Worm (Caenorhabditis elegans): ENCODE measurements around the gene F57G9.7.
"Not testable (repeated sequence)": the region's sequence is repeated elsewhere in the genome, so short reads cannot be mapped to it uniquely, and the experiment has no call there.

The F57G9.7 gene

DNA sequence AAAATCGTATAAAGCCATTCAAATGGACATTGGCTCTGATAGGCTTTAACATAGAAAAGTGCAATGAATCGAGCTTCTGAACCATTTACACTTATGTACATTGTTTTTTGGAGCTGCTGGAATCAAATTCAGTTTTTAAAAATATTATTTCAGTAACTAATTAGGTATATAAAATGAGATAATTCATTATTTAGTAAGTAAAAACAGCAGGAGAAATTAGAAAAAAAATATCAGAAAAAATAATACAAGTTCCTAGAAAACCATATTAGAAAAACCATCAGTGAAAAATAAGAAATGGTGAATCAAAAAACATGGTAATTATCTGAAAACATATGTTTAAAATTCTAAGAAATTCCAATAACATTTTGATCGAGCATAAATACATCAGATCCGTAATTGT, at the start of gene F57G9.7:
F57G9.7 (minus strand) TSS at position 101 of the 400 bp plus-strand sequence.
- no peak for TF ChIP-seq unc-62 (GFP tag; optimal IDR thresholded peaks at IDR 0.05)

DNA sequence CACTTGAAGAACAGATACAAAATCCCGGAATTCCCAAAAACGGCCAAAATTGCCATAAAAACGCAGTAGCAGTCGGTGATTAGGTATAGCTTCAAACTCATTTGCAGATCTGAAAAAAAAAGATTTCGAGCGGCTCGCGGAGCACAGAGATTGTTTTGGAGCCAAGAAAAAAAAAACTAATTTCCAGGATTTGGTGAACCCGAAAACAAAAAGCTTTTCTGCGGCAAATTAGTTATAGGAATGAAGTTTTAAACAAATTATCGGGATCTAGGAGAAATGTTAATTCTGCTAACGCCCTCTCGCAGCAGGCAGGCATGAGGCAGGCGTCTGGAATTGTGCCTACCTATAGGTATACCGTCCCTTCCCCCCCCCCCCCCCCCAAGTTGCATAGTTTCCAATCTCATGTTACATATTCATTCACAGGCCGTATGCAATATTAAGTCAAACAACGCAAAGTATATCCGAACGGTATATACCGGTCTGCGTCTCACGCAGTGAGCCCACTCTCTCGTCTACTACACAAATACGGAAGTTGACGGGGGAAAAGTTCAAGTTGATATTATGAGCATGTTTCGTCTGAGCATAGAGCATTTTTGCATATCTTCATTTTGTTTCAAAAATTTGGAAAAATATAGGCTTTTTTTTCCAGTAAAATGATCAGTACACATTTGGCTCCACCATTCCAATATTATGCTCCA, 47.3 kb upstream of the F57G9.7 start, which contains the start of the genes W05H5.1 and pitr-6:
W05H5.1 (minus strand) TSS at position 101 of the 698 bp plus-strand sequence.
pitr-6 (plus strand) TSS at position 648 of the 698 bp plus-strand sequence.
- TF ChIP-seq unc-62 (GFP tag; optimal IDR thresholded peaks at IDR 0.05) = no peak

DNA sequence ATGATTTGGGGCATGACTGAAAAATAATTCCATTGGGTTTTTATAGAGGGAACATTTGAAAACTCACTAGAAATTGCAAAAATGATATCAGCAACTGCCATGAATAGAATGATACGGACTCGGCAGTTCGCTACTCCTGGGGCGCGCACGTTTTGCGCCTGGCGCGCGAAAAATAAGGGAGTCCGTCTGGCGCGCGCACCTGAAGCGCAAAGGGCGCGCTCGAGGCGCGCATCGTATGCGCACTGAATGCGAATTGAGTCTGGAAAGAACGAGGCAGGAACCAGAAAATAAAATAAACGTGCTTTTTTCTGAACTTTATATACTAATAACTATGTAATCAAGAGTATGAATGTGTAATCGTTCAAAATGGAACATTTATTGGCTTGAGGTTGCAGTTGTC, 43.6 kb upstream of the F57G9.7 start, which contains the start of gene Y57A10C.10:
Y57A10C.10 (minus strand) TSS at position 101 of the 400 bp plus-strand sequence.
- not testable (repeated sequence) for TF ChIP-seq unc-62 (GFP tag; optimal IDR thresholded peaks at IDR 0.05)

DNA sequence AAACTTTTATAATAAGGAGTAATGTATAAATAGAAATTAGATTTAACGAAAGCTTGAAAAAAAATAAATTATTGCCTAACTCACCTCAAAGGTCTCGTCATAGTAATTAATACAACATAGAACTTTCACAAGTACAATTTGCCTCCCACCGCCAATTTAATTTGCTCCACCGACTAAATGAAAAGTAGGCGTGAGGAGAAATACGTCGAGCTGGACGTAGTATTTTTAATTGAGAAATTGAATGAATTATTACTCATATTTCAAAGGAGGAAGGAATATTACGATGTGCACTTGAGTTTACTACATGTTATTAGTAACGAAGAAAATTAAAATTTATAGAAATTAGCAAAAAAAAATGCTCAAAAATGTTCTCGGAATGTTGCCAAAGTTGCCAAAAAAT, 40.9 kb upstream of the F57G9.7 start, which contains the start of gene Y57A10C.9:
Y57A10C.9 (minus strand) TSS at position 101 of the 400 bp plus-strand sequence.
- TF ChIP-seq unc-62 (GFP tag; optimal IDR thresholded peaks at IDR 0.05) = no peak

DNA sequence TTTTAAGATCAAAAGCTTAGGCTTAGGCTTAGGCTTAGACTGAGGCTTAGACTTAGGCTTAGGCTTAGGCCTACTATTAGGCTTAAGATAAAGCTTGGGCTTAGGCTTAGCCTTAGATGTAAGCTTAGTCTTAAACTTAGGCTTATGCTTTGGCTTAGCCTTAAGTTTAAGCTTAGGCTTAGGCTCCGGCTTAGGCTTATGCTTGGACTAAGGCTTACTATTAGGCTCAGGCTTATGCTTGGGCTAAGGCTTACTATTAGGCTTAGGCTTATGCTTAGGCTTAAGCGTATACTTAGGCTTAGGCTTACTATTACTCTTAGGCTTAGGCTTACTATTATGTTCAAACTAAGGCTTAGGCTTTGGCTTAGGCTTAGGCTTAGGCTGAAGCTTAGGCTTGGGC, 39.2 kb upstream of the F57G9.7 start:
- no peak for TF ChIP-seq unc-62 (GFP tag; optimal IDR thresholded peaks at IDR 0.05)

DNA sequence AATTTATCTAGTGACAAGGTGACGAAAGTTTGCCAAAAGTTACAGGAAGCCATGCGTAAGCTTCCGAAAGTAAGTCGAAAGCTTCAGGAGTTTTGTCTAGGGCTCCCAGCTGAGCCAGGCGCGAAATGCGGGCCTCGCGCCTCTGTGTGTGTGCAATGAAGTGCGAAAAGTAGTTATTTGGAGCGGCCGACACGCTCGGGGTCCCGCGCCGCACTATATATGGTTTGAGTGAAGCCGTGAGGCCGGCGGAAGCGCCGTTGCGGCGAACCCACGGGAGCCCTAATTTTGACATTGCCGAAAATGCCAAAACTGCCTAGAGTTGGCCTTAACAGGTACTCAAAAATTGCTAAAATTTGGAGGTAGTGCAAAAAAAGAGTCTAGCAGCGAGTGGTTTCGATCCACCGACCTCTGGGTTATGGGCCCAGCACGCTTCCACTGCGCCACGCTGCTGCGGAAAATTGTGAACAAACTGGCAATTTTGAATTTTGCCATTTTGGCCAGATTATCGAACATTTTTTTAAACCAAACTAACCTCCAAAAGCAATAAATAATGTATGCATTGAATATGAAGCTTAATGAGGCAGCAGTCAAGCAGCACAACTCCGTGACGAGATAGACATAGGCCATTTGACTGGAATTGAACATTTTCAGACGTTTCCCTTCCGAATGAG, 37.8 kb upstream of the F57G9.7 start:
- TF ChIP-seq unc-62 (GFP tag; optimal IDR thresholded peaks at IDR 0.05) = no peak

DNA sequence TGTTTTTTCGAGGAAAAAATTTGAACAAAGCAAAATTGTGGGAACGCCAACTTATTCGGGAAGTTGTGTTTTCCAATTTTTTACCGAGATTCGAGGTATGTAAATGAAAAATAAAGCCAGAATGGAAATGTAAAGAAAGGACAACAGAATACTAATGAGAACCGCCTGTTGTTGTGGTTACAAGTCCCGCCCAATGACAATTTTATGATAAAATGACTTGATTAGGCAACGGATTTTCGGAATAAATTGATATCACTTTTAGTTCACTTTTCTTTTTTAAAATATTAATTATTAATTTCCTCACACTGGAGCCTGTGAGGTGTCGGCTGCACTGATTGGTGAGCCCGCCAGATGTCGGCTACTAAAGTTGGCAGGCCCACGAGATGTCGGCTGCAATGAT, 34.8 kb upstream of the F57G9.7 start, which contains the start of gene dct-12:
dct-12 (minus strand) TSS at position 101 of the 400 bp plus-strand sequence.
- TF ChIP-seq unc-62 (GFP tag; optimal IDR thresholded peaks at IDR 0.05) = no peak

DNA sequence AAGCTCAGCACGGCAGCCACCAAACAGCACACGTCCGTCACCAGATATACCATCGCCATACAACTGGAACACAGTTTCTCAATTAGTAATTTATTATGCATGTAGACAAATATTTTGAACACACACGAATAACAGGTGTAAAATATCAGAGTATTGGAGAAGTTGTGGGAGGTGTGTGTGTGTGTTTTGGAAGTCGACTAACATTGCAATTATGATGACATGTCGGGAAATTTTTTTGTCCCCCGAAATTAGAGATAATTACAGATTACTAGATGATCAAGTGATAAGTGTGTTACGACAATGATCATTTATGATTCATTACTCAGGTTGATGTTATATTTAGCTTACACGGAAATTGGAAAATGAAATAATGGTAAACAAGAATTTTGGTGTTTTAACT, 32.2 kb upstream of the F57G9.7 start, which contains the start of gene Y57A10C.8:
Y57A10C.8 (minus strand) TSS at position 101 of the 400 bp plus-strand sequence.
- no peak for TF ChIP-seq unc-62 (GFP tag; optimal IDR thresholded peaks at IDR 0.05)

DNA sequence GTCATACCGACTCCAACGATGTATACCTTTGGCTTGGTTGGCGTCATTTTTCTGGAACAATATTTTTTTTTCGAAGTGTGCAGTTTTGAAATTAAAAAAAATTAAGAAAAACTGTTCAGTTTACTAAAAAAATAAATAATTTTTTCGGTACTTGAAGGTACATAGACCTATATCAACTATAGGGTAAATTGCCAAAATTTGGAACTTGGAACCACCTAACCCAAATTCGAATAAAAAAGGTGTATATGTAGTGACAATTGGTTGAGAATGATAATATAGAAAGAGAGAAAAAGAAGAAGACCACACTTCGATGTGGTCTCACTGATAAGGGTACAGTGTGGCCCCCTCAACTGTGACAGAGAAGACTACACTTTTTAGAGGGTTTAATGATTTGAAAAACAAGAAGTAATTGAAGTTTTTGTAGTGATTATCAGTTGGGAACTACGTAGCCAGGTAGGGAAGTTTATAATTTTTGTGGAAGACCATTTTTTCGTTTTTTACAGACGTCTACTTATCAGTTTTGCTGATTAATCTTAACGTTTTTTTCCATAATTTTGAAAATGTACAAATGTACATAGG, 28.2 kb upstream of the F57G9.7 start, which contains the start of gene daf-22:
daf-22 (minus strand) TSS at position 51 of the 579 bp plus-strand sequence.
- no peak for TF ChIP-seq unc-62 (GFP tag; optimal IDR thresholded peaks at IDR 0.05)

DNA sequence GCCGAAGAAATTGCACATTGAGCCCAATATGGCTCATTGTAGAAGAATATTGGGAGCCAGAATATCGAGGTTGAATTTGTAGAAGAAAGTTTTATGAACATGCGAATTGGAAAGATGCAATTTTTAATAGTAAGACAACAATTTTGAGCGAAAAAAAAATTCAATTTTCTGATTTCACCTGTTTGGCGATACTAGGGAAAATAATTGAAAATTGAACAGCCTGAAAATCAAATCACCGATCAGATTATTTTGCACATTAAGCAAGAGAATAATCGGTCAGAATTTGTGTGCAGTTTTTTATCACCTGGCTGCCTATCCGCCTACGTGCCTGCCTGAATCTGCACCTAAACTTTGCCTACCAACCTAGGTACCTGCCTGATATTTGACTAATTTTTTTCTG, 22.9 kb upstream of the F57G9.7 start, which contains the start of gene sre-26:
sre-26 (minus strand) TSS at position 101 of the 400 bp plus-strand sequence.
- TF ChIP-seq unc-62 (GFP tag; optimal IDR thresholded peaks at IDR 0.05) = no peak

DNA sequence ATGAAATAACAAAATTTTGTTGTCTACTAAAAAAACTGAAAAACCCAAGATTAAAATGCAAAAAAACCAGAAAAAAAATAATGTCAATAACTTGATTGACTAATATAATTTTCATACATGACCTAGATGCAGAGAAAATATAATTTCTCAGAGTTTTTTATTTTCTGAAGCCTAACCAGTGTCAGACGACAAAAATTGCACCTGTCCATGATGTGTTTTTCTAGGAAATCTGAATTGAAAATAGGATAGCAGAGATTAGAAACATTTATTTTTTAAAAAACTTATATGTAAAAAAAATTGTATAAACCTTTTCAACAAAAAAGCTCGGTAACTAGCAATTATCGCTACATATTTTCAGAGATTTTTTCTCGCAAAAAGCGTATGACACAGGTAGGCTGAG, 20.4 kb upstream of the F57G9.7 start:
- no peak for TF ChIP-seq unc-62 (GFP tag; optimal IDR thresholded peaks at IDR 0.05)

DNA sequence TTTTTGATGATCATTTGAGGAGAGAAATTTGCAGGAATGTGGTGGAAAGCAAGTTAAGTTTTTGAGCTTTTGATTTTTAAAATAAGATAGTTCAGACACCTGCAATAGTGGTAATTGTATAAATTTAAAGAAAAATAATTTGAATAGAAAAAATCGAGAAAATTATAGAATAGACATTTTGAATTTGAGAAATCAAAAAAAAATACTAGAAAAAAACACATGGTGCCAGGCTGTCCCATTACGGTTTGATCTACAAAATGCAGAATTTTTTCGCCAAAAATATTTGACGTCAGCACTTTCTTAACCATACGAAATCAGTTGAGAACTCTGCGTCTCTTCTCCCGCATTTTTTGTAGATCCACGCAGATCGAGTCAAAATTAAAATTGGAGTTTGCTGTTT, 20.0 kb upstream of the F57G9.7 start, which contains the start of gene sre-27:
sre-27 (minus strand) TSS at position 101 of the 400 bp plus-strand sequence.
- no peak for TF ChIP-seq unc-62 (GFP tag; optimal IDR thresholded peaks at IDR 0.05)

DNA sequence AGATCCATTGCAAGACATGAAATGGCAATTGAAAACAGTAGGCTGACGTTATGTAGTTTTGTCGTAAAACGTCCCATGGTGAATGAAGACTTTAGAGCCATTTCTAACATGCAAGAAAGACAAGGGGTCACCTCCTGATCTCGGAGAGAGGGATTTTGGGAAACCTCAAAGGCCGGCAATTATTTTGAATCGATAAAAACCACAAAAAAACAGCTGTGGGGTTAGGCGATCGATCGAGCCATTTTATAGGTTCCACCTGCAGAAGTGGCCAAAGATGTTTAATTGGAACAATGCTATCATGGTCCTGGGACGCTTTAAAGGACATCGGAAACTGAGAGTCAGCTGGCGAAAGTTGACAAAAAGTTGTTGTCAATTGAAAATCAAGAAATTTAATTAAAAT, 17.2 kb upstream of the F57G9.7 start, which contains the start of gene Y57A10C.11:
Y57A10C.11 (minus strand) TSS at position 101 of the 400 bp plus-strand sequence.
- TF ChIP-seq unc-62 (GFP tag; optimal IDR thresholded peaks at IDR 0.05) = no peak

DNA sequence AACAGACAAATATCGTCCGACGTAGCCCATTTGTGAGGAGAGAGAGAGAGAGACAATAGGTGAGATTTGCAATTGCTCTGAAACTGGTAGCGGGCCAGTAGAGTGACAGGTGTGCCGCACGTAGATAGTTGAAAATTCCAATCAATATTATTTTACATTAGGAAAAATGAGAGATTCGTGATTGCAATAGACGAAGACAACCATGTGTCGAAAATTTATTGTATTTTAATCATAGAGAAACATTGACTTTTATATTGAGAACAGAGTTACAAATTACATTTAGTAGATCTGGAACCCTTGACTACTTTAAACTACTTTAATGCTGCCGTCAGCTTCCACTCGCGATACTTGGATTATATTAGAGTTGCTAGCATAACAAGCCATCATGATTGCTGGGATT, 14.9 kb upstream of the F57G9.7 start, which contains the start of gene Y57A10C.1:
Y57A10C.1 (minus strand) TSS at position 101 of the 400 bp plus-strand sequence.
- no peak for TF ChIP-seq unc-62 (GFP tag; optimal IDR thresholded peaks at IDR 0.05)

DNA sequence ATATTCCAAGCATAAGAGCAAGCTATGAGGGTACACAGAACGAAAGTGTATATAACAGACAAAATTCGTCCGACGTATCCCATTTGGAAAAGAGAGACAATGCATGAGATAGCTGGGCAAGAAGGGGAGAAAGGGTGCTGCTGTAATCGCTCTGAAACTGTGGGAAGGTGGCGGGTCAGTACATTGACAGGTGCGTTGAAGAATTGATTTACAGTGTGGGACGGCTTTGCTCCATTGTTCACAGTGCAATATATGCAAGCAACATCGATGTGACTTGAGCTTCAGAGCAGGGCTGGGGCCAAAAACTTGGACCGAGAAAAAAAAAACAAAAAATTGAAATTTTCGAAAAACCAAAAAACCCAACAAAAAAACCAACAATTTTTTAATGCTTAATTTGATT, 12.6 kb upstream of the F57G9.7 start, which contains the start of gene F57G9.3:
F57G9.3 (minus strand) TSS at position 101 of the 400 bp plus-strand sequence.
- no peak for TF ChIP-seq unc-62 (GFP tag; optimal IDR thresholded peaks at IDR 0.05)

DNA sequence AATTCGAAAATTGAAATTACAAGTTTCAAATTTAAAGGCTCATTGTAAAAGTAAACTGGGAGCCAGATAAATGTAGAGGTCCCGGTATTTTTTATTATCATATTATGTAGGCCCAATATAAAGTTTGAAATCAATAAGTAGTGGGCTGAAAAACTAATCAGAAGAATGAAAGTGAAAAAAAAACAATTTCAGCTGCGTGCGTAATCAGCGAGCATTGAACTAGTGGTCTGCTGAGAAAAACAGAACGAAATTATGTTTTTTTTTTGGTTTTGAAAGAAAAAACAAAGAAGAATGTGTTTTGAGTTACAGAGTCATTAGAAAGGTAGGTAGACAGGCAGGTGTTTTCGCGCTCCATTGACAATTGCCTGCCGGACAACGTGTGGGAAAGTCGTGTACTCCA, 11.2 kb upstream of the F57G9.7 start, which contains the start of gene sre-31:
sre-31 (minus strand) TSS at position 101 of the 400 bp plus-strand sequence.
- no peak for TF ChIP-seq unc-62 (GFP tag; optimal IDR thresholded peaks at IDR 0.05)
